Worm (Caenorhabditis elegans): ENCODE results near the gene cutl-12.
A peak's percentile ranks its signal among the peaks of the same experiment; 100 is the strongest.

cutl-12 gene

ce11 chrII:8603567-8604359 lies 30.5 kb downstream of the cutl-12 start, which contains the start of gene suf-1 (continued):
- no peak for TF ChIP-seq gei-17 (GFP tag; optimal IDR thresholded peaks at IDR 0.05)
- TF ChIP-seq ztf-25 (GFP tag; IDR thresholded peaks at IDR 0.05), result no peak
- no peak for TF ChIP-seq F10E7.11 (tag; optimal IDR thresholded peaks at IDR 0.05)
- TF ChIP-seq fkh-3 (tag; optimal IDR thresholded peaks at IDR 0.05), result no peak
- peak; percentile 45; the same call in 1 of the 2 replicates for TF ChIP-seq pbrm-1 (GFP tag; IDR thresholded peaks at IDR 0.05)
- TF ChIP-seq lin-35 (GFP tag; optimal IDR thresholded peaks at IDR 0.05), result no peak
- TF ChIP-seq D2030.7 (GFP tag; IDR thresholded peaks at IDR 0.05), result peak; percentile 35; the same call in 1 of the 2 replicates
- TF ChIP-seq nfya-2 (GFP tag; IDR thresholded peaks at IDR 0.05), result no peak
- TF ChIP-seq dpff-1 (tag; optimal IDR thresholded peaks at IDR 0.05), result no peak
- TF ChIP-seq lin-26 (GFP tag; IDR thresholded peaks at IDR 0.05), result peak; percentile 73; the same call in 1 of the 2 replicates
- peak; percentile 58 for TF ChIP-seq lsl-1 (GFP tag; optimal IDR thresholded peaks at IDR 0.05)
- peak; percentile 39; the same call in 1 of the 2 replicates for TF ChIP-seq nfyb-1 (GFP tag; IDR thresholded peaks at IDR 0.05)
- peak; percentile 85 for TF ChIP-seq madf-6 (GFP tag; IDR thresholded peaks at IDR 0.05)
- no peak for TF ChIP-seq F55B11.4 (tag; optimal IDR thresholded peaks at IDR 0.05; ENCODE audit: borderline replicate concordance, insufficient read depth)
- TF ChIP-seq snpc-3.4 (tag; optimal IDR thresholded peaks at IDR 0.05), result peak; percentile 80
- peak; percentile 65 for TF ChIP-seq F33H1.4 (GFP tag; IDR thresholded peaks at IDR 0.05)
- no peak for TF ChIP-seq rpc-1 (optimal IDR thresholded peaks at IDR 0.05)
- TF ChIP-seq rpc-1 (tag; optimal IDR thresholded peaks at IDR 0.05), result peak; percentile 3
- peak; percentile 29 for TF ChIP-seq mxl-1 (tag; optimal IDR thresholded peaks at IDR 0.05)
- peak; percentile 13; the same call in 1 of the 2 replicates for TF ChIP-seq aptf-3 (GFP tag; IDR thresholded peaks at IDR 0.05)
- no peak for TF ChIP-seq K12H6.12 (tag; optimal IDR thresholded peaks at IDR 0.05)
- no peak for TF ChIP-seq pha-4 (tag; optimal IDR thresholded peaks at IDR 0.05)
- TF ChIP-seq madf-8 (GFP tag; conservative IDR thresholded peaks at IDR 0.05), result peak; percentile 44; the same call in 1 of the 2 replicates
- peak; percentile 88 for TF ChIP-seq madf-3 (GFP tag; IDR thresholded peaks at IDR 0.05)
- TF ChIP-seq dox-1 (GFP tag; IDR thresholded peaks at IDR 0.05), result peak; percentile 12; the same call in 1 of the 2 replicates
- no peak for TF ChIP-seq egl-18 (GFP tag; IDR thresholded peaks at IDR 0.05)
- peak; percentile 34; the same call in 1 of the 2 replicates for TF ChIP-seq mcd-1 (GFP tag; IDR thresholded peaks at IDR 0.05)
- TF ChIP-seq hlh-26 (GFP tag; conservative IDR thresholded peaks at IDR 0.05), result no peak
- peak; percentile 69 for TF ChIP-seq unc-130 (GFP tag; optimal IDR thresholded peaks at IDR 0.05)
- peak; percentile 49 for TF ChIP-seq snpc-4 (GFP tag; optimal IDR thresholded peaks at IDR 0.05)
- TF ChIP-seq snpc-4 (tag; optimal IDR thresholded peaks at IDR 0.05), result peak in 3 of 4 experiments; percentile 29 to 81 (median 42)
- no peak for TF ChIP-seq zfh-2 (GFP tag; conservative IDR thresholded peaks at IDR 0.05)
- TF ChIP-seq atf-7 (tag; optimal IDR thresholded peaks at IDR 0.05), result peak; percentile 56
- no peak for TF ChIP-seq hlh-12 (tag; optimal IDR thresholded peaks at IDR 0.05)
- peak; percentile 64 for TF ChIP-seq snpc-1.1 (tag; optimal IDR thresholded peaks at IDR 0.05; ENCODE audit: insufficient read depth)
- TF ChIP-seq Y53F4B.3 (GFP tag; IDR thresholded peaks at IDR 0.05), result no peak
- 0 out of 2 replicates have a peak, but pooled peaks have one; percentile 10 for TF ChIP-seq K11D2.4 (GFP tag; IDR thresholded peaks at IDR 0.05)
- TF ChIP-seq hrde-1 (tag; optimal IDR thresholded peaks at IDR 0.05; ENCODE audit: borderline replicate concordance), result peak; percentile 92
- no peak for TF ChIP-seq nfya-1 (tag; optimal IDR thresholded peaks at IDR 0.05; ENCODE audit: borderline replicate concordance, insufficient read depth)
- TF ChIP-seq B0336.3 (GFP tag; IDR thresholded peaks at IDR 0.05), result peak; percentile 89
- no peak for TF ChIP-seq madf-10 (tag; optimal IDR thresholded peaks at IDR 0.05)
- no peak for TF ChIP-seq B0035.1 (tag; optimal IDR thresholded peaks at IDR 0.05)
- TF ChIP-seq let-607 (tag; optimal IDR thresholded peaks at IDR 0.05), result no peak
- peak; percentile 36 for TF ChIP-seq tbp1 (GFP tag; optimal IDR thresholded peaks at IDR 0.05)
- TF ChIP-seq ama-1 (optimal IDR thresholded peaks at IDR 0.05), result no peak
- TF ChIP-seq ama-1 (GFP tag; optimal IDR thresholded peaks at IDR 0.05), result peak in 1 of 2 experiments; percentile 51
- no peak for TF ChIP-seq C06A6.2 (GFP tag; conservative IDR thresholded peaks at IDR 0.05)

All from whole organism, young adult.